Fruit fly (Drosophila melanogaster) whole organism, wandering third instar larva: ENCODE measurements around the gene Vsp37A.

Experiments used
- HLH106 ChIP-seq: fragments of 200-800 bp; optimal IDR thresholded peaks from 3 replicates; lab custom pipeline; 2019; ENCODE audit warnings: missing biosample characterization, mild to moderate bottlenecking, missing genetic modification characterization, moderate library complexity
- Hr78 ChIP-seq: fragments of >200 bp; optimal IDR thresholded peaks from 2 replicates; lab custom pipeline; 2017; ENCODE audit warnings: missing biosample characterization, missing genetic modification characterization
- Jra ChIP-seq: sonication (Bioruptor generic); optimal IDR thresholded peaks from 2 replicates; lab custom pipeline; 2016; ENCODE audit warnings: missing biosample characterization, missing genetic modification characterization
- br ChIP-seq: fragments of 200-800 bp; sonication (Bioruptor generic); optimal IDR thresholded peaks from 2 replicates; lab custom pipeline; 2016; ENCODE audit warnings: missing biosample characterization, missing genetic modification characterization
- fru ChIP-seq: fragments of 200-800 bp; sonication (Bioruptor generic); optimal IDR thresholded peaks from 3 replicates; lab custom pipeline; 2016; ENCODE audit warnings: missing biosample characterization, mild to moderate bottlenecking, missing genetic modification characterization
- lola ChIP-seq: fragments of >200 bp; optimal IDR thresholded peaks from 2 replicates; lab custom pipeline; 2017; ENCODE audit warnings: missing biosample characterization, missing genetic modification characterization
- psq ChIP-seq: fragments of 200-800 bp; sonication (Bioruptor generic); optimal IDR thresholded peaks from 3 replicates; lab custom pipeline; 2017; ENCODE audit warnings: missing biosample characterization, mild to moderate bottlenecking, missing genetic modification characterization, moderate library complexity
- sv ChIP-seq: fragments of 200-800 bp; sonication (Bioruptor generic); optimal IDR thresholded peaks from 3 replicates; lab custom pipeline; 2016; ENCODE audit warnings: missing biosample characterization, missing genetic modification characterization

DNA sequence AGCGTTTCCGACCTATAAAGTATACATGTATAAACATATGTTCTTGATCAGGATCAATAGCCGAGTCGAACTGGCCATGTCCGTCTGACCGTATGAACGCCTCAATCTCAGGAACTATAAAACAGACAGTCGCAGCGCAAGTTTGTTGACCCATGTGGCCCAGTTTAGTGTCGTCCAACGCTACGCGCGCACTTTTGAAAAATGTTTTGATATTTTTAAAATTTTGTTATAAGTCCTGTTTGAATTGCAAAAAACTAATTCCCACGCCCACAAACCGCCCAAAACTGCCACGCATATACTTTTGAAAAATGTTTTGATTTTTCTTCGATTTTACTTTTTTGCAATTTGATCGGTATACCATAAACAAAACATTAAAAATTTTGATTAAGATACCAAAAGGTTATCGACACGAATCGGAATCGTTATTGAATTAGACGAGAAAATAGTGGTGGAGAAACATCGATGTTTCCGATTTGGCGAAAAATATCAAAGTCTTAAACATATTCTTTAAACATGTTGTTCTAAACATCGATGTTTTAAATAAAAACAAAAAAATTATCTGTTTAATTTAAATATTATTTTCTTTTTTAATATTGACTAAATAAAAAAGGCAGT lies 25.2 kb downstream of the Vsp37A start:
- no peak for TF ChIP-seq fru (GFP tag; lab: Kevin White, UChicago)
- no peak for TF ChIP-seq Jra (GFP tag; lab: Kevin White, UChicago)
- no peak for TF ChIP-seq sv
- no peak for TF ChIP-seq psq
- no peak for TF ChIP-seq HLH106 (tag; lab: Kevin White, UChicago)
- no peak for TF ChIP-seq lola (GFP tag; lab: Kevin White, UChicago)
- no peak for TF ChIP-seq Hr78 (GFP tag; lab: Kevin White, UChicago)
- no peak for TF ChIP-seq br
